Fruit fly (Drosophila melanogaster) whole organism, embryonic: Measurements from ENCODE around the gene alien.

ENCODE experiments used
- CG10366 ChIP-seq: fragments of 200-800 bp; sonication (Bioruptor generic); IDR thresholded peaks from 2 replicates; pipeline ENCODE4 v1.3.6; 2022; ENCODE audit warnings: missing biosample characterization, missing genetic modification characterization
- CG10979 ChIP-seq: fragments of 200-800 bp; sonication (Bioruptor generic); optimal IDR thresholded peaks from 2 replicates; lab custom pipeline; 2018; ENCODE audit warnings: missing biosample characterization, mild to moderate bottlenecking, missing genetic modification characterization, moderate library complexity
- CG13123 ChIP-seq: fragments of 200-800 bp; sonication (Bioruptor generic); optimal IDR thresholded peaks from 2 replicates; lab custom pipeline; 2016; ENCODE audit warnings: missing biosample characterization, missing genetic modification characterization
- CG13424 ChIP-seq: fragments of 200-800 bp; sonication (Bioruptor generic); optimal IDR thresholded peaks from 2 replicates; lab custom pipeline; 2019; ENCODE audit warnings: missing biosample characterization, mild to moderate bottlenecking, missing genetic modification characterization, moderate library complexity
- CG15073 ChIP-seq: fragments of 200-800 bp; sonication (Bioruptor generic); optimal IDR thresholded peaks from 2 replicates; lab custom pipeline; 2016; ENCODE audit warnings: missing biosample characterization, missing genetic modification characterization
- CG1529 ChIP-seq: fragments of 200-800 bp; sonication (Bioruptor generic); optimal IDR thresholded peaks from 3 replicates; lab custom pipeline; 2018; ENCODE audit warnings: missing biosample characterization, missing genetic modification characterization
- CG17186 ChIP-seq: fragments of 200-800 bp; sonication (Bioruptor generic); optimal IDR thresholded peaks from 3 replicates; lab custom pipeline; 2017; ENCODE audit warnings: missing biosample characterization, missing genetic modification reagents, missing genetic modification characterization
- CG17361 ChIP-seq: fragments of 200-800 bp; sonication (Bioruptor generic); IDR thresholded peaks from 3 replicates; pipeline ENCODE4 v1.3.6; 2022; ENCODE audit warnings: missing biosample characterization, missing genetic modification characterization
- CG18599 ChIP-seq: fragments of 200-800 bp; sonication (Bioruptor generic); optimal IDR thresholded peaks from 3 replicates; lab custom pipeline; 2017; ENCODE audit warnings: missing biosample characterization, missing genetic modification characterization, mild to moderate bottlenecking, moderate library complexity, missing genetic modification reagents
- CG31441 ChIP-seq: fragments of 200-800 bp; sonication (Bioruptor generic); IDR thresholded peaks from 2 replicates; pipeline ENCODE4 v1.3.6; 2022; ENCODE audit warnings: missing biosample characterization, missing genetic modification characterization
- CG5953 ChIP-seq: fragments of 200-800 bp; sonication (Bioruptor generic); IDR thresholded peaks from 2 replicates; pipeline ENCODE4 v1.3.6; 2022; ENCODE audit warnings: missing biosample characterization, missing genetic modification characterization
- CG7372 ChIP-seq: fragments of 200-800 bp; sonication (Bioruptor generic); IDR thresholded peaks from 2 replicates; pipeline ENCODE4 v1.3.6; 2022; ENCODE audit warnings: missing biosample characterization, missing genetic modification characterization
- CG7963 ChIP-seq: fragments of 200-800 bp; sonication (Bioruptor generic); IDR thresholded peaks from 3 replicates; pipeline ENCODE4 v1.3.6; 2022; ENCODE audit warnings: missing biosample characterization, missing genetic modification characterization; ENCODE audit not compliant: partially characterized antibody
- CG9932 ChIP-seq: fragments of 200-800 bp; sonication (Bioruptor generic); IDR thresholded peaks from 2 replicates; pipeline ENCODE4 v1.3.6; 2022; ENCODE audit warnings: missing biosample characterization, missing genetic modification characterization
- Chrac-16 ChIP-seq: fragments of 200-800 bp; sonication (Bioruptor generic); optimal IDR thresholded peaks from 3 replicates; lab custom pipeline; 2016; ENCODE audit warnings: missing biosample characterization, missing genetic modification characterization
- Dp ChIP-seq: fragments of 200-800 bp; sonication (Bioruptor generic); optimal IDR thresholded peaks from 2 replicates; lab custom pipeline; 2018; ENCODE audit warnings: missing biosample characterization, mild to moderate bottlenecking, missing genetic modification characterization, moderate library complexity
- GATAe ChIP-seq: fragments of 200-800 bp; sonication (Bioruptor generic); conservative IDR thresholded peaks from 2 replicates; pipeline ENCODE4 v1.3.6; 2022; ENCODE audit warnings: missing biosample characterization, missing genetic modification characterization
- Hr78 ChIP-seq, 2 experiments: fragments of 200-800 bp in 1 of 2; fragments of >200 bp in 1 of 2; sonication (Bioruptor generic) in 1 of 2; optimal IDR thresholded peaks; 2 replicates each; lab custom pipeline; 2017 to 2019; ENCODE audit warnings: missing biosample characterization in 2 of 2, missing genetic modification characterization in 2 of 2, mild to moderate bottlenecking in 1 of 2, moderate library complexity in 1 of 2
- Jarid2 ChIP-seq: fragments of 200-800 bp; sonication (Bioruptor generic); optimal IDR thresholded peaks from 3 replicates; lab custom pipeline; 2017; ENCODE audit warnings: mild to moderate bottlenecking, missing biosample characterization, missing genetic modification reagents, missing genetic modification characterization
- Lpt ChIP-seq: fragments of >200 bp; optimal IDR thresholded peaks from 2 replicates; lab custom pipeline; 2018; ENCODE audit warnings: missing biosample characterization, missing genetic modification characterization
- Mes4 ChIP-seq: fragments of 200-800 bp; sonication (Bioruptor generic); optimal IDR thresholded peaks from 2 replicates; lab custom pipeline; 2016; ENCODE audit warnings: missing biosample characterization, missing genetic modification characterization
- NC2β ChIP-seq: fragments of 200-800 bp; sonication (Bioruptor generic); optimal IDR thresholded peaks from 2 replicates; lab custom pipeline; 2016; ENCODE audit warnings: missing biosample characterization, missing genetic modification characterization
- Nf-YC ChIP-seq: fragments of 200-800 bp; optimal IDR thresholded peaks from 3 replicates; lab custom pipeline; 2019; ENCODE audit warnings: missing biosample characterization, mild to moderate bottlenecking, missing genetic modification characterization, moderate library complexity
- Sin3A ChIP-seq: fragments of >200 bp; optimal IDR thresholded peaks from 2 replicates; lab custom pipeline; 2018
- Six4 ChIP-seq: fragments of 200-800 bp; sonication (Bioruptor generic); optimal IDR thresholded peaks from 2 replicates; lab custom pipeline; 2016; ENCODE audit warnings: missing biosample characterization, missing genetic modification characterization
- Ssrp ChIP-seq: fragments of 200-800 bp; sonication (Bioruptor generic); optimal IDR thresholded peaks from 2 replicates; lab custom pipeline; 2018; ENCODE audit warnings: missing biosample characterization, mild to moderate bottlenecking, missing genetic modification characterization, moderate library complexity
- ara ChIP-seq: fragments of 200-800 bp; sonication (Bioruptor generic); IDR thresholded peaks from 2 replicates; pipeline ENCODE4 v1.3.6; 2022; ENCODE audit warnings: missing biosample characterization, missing genetic modification characterization
- br ChIP-seq: fragments of >200 bp; optimal IDR thresholded peaks from 2 replicates; lab custom pipeline; 2017
- chn ChIP-seq: fragments of 200-800 bp; sonication (Bioruptor generic); optimal IDR thresholded peaks from 2 replicates; lab custom pipeline; 2016; ENCODE audit warnings: missing biosample characterization, missing genetic modification characterization
- dmrt11E ChIP-seq: fragments of 200-800 bp; sonication (Bioruptor generic); optimal IDR thresholded peaks from 3 replicates; lab custom pipeline; 2018; ENCODE audit warnings: missing biosample characterization, mild to moderate bottlenecking, missing genetic modification characterization, moderate library complexity
- fd64A ChIP-seq: fragments of 200-800 bp; sonication (Bioruptor generic); optimal IDR thresholded peaks from 3 replicates; lab custom pipeline; 2018; ENCODE audit warnings: missing biosample characterization, mild to moderate bottlenecking, missing genetic modification characterization
- fd96Cb ChIP-seq: fragments of 200-800 bp; sonication (Bioruptor generic); optimal IDR thresholded peaks from 2 replicates; lab custom pipeline; 2018; ENCODE audit warnings: missing biosample characterization, mild to moderate bottlenecking, missing genetic modification characterization, moderate library complexity
- fru ChIP-seq: fragments of >200 bp; optimal IDR thresholded peaks from 2 replicates; lab custom pipeline; 2017
- ftz-f1 ChIP-seq: fragments of 200-800 bp; sonication (Bioruptor generic); optimal IDR thresholded peaks from 2 replicates; lab custom pipeline; 2016; ENCODE audit warnings: missing biosample characterization, missing genetic modification characterization
- grau ChIP-seq: fragments of 200-800 bp; optimal IDR thresholded peaks from 3 replicates; lab custom pipeline; 2019; ENCODE audit warnings: missing biosample characterization, mild to moderate bottlenecking, missing genetic modification characterization, moderate library complexity
- gro ChIP-seq: fragments of 200-800 bp; sonication (Bioruptor generic); optimal IDR thresholded peaks from 2 replicates; lab custom pipeline; 2016; ENCODE audit warnings: missing biosample characterization, missing genetic modification characterization
- hb ChIP-seq: fragments of 200-800 bp; sonication (Bioruptor generic); IDR thresholded peaks from 3 replicates; pipeline ENCODE4 v1.3.6; 2022; ENCODE audit warnings: missing biosample characterization, missing genetic modification characterization; ENCODE audit not compliant: partially characterized antibody
- jigr1 ChIP-seq: fragments of 200-800 bp; sonication (Bioruptor generic); IDR thresholded peaks from 3 replicates; pipeline ENCODE4 v1.3.6; 2022; ENCODE audit warnings: missing biosample characterization, missing genetic modification characterization
- lab ChIP-seq: fragments of 200-800 bp; sonication (Bioruptor generic); optimal IDR thresholded peaks from 3 replicates; lab custom pipeline; 2017; ENCODE audit warnings: missing biosample characterization, missing genetic modification characterization, mild to moderate bottlenecking, moderate library complexity, missing genetic modification reagents
- sc ChIP-seq, 3 experiments: fragments of >200 bp in 2 of 3; fragments of 200-800 bp in 1 of 3; sonication (Bioruptor generic) in 1 of 3; optimal IDR thresholded peaks; 2 replicates in 2 of 3; 3 replicates in 1 of 3; lab custom pipeline; 2017; ENCODE audit warnings: mild to moderate bottlenecking in 1 of 3, missing biosample characterization in 1 of 3, missing genetic modification characterization in 1 of 3, missing genetic modification reagents in 1 of 3
- scrt ChIP-seq: fragments of 200-800 bp; sonication (Bioruptor generic); optimal IDR thresholded peaks from 2 replicates; lab custom pipeline; 2018; ENCODE audit warnings: missing biosample characterization, mild to moderate bottlenecking, missing genetic modification characterization, moderate library complexity
- sd ChIP-seq: fragments of 200-800 bp; sonication (Bioruptor generic); optimal IDR thresholded peaks from 3 replicates; lab custom pipeline; 2018; ENCODE audit warnings: missing biosample characterization, mild to moderate bottlenecking, missing genetic modification characterization, moderate library complexity
- shn ChIP-seq: fragments of 200-800 bp; sonication (Bioruptor generic); optimal IDR thresholded peaks from 3 replicates; lab custom pipeline; 2016; ENCODE audit warnings: missing biosample characterization, missing genetic modification characterization
- so ChIP-seq: fragments of 200-800 bp; sonication (Bioruptor generic); IDR thresholded peaks from 3 replicates; pipeline ENCODE4 v1.3.6; 2022; ENCODE audit warnings: missing biosample characterization, missing genetic modification characterization
- sqz ChIP-seq: fragments of 200-800 bp; sonication (Bioruptor generic); optimal IDR thresholded peaks from 3 replicates; lab custom pipeline; 2018; ENCODE audit warnings: missing biosample characterization, mild to moderate bottlenecking, missing genetic modification characterization
- tio ChIP-seq: fragments of 200-800 bp; sonication (Bioruptor generic); optimal IDR thresholded peaks from 2 replicates; lab custom pipeline; 2017; ENCODE audit warnings: missing biosample characterization, missing genetic modification characterization, inconsistent platforms
- tup ChIP-seq: fragments of 200-800 bp; sonication (Bioruptor generic); optimal IDR thresholded peaks from 2 replicates; lab custom pipeline; 2016; ENCODE audit warnings: missing biosample characterization, mild to moderate bottlenecking, missing genetic modification characterization, moderate library complexity
- vfl ChIP-seq: fragments of 200-800 bp; sonication (Bioruptor generic); optimal IDR thresholded peaks from 2 replicates; lab custom pipeline; 2016; ENCODE audit warnings: missing biosample characterization, missing genetic modification characterization
- vvl ChIP-seq: fragments of 200-800 bp; sonication (Bioruptor generic); IDR thresholded peaks from 2 replicates; pipeline ENCODE4 v1.3.6; 2022; ENCODE audit warnings: missing biosample characterization, missing genetic modification characterization
- wdn ChIP-seq: fragments of 200-800 bp; sonication (Bioruptor generic); IDR thresholded peaks from 2 replicates; pipeline ENCODE4 v1.3.6; 2022; ENCODE audit warnings: missing biosample characterization, missing genetic modification characterization

The alien gene

dm6 chr2L:8982584-8983302 lies 14.4 kb downstream of the alien start (continued):
- TF ChIP-seq CG5953: no peak
- peak; percentile 65 for TF ChIP-seq CG13424 (tag; lab: Kevin White, UChicago)
- TF ChIP-seq Hr78 (GFP tag; optimal IDR thresholded peaks at IDR 0.05; lab: Kevin White, UChicago): peak in 1 of 2 experiments; percentile 67
- TF ChIP-seq CG18599: peak; percentile 44
- peak; percentile 52 for TF ChIP-seq sd (tag; lab: Kevin White, UChicago)
- TF ChIP-seq vvl (GFP tag; lab: Robert Waterston, UW): no peak; the same call in 1 of the 2 replicates
- TF ChIP-seq fd64A (GFP tag; lab: Kevin White, UChicago): no peak
- TF ChIP-seq shn (GFP tag; lab: Kevin White, UChicago): no peak
- no peak for TF ChIP-seq ara
- peak; percentile 70; the same call in 1 of the 3 replicates for TF ChIP-seq so (GFP tag; lab: Robert Waterston, UW)
- TF ChIP-seq lab (GFP tag; lab: Kevin White, UChicago): peak; percentile 74
- TF ChIP-seq Six4 (GFP tag; lab: Kevin White, UChicago): no peak
- TF ChIP-seq Ssrp: no peak
- no peak for TF ChIP-seq CG17186 (GFP tag; lab: Kevin White, UChicago)
- peak; percentile 48 for TF ChIP-seq grau (tag; lab: Kevin White, UChicago)
- no peak for TF ChIP-seq Jarid2 (GFP tag; lab: Kevin White, UChicago)
- no peak for TF ChIP-seq Dp (GFP tag; lab: Kevin White, UChicago)
- no peak for TF ChIP-seq sc (optimal IDR thresholded peaks at IDR 0.05; lab: Kevin White, UChicago)
- no peak for TF ChIP-seq sc (GFP tag; optimal IDR thresholded peaks at IDR 0.05; lab: Kevin White, UChicago)
- no peak for TF ChIP-seq CG1529 (GFP tag; lab: Kevin White, UChicago)
- peak; percentile 38 for TF ChIP-seq scrt
- no peak for TF ChIP-seq chn (GFP tag; lab: Kevin White, UChicago)
- no peak for TF ChIP-seq CG15073
- peak; percentile 49 for TF ChIP-seq sqz (GFP tag; lab: Kevin White, UChicago)
- TF ChIP-seq Nf-YC (tag; lab: Kevin White, UChicago): peak; percentile 11
- no peak for TF ChIP-seq br
- peak; percentile 47; the same call in 1 of the 2 replicates for TF ChIP-seq CG7372 (GFP tag; lab: Robert Waterston, UW)
- no peak for TF ChIP-seq vfl
- TF ChIP-seq gro: peak; percentile 62
- no peak for TF ChIP-seq GATAe
- peak; percentile 1 for TF ChIP-seq CG10979
- no peak for TF ChIP-seq hb (GFP tag; lab: Robert Waterston, UW)
- TF ChIP-seq ftz-f1 (GFP tag; lab: Kevin White, UChicago): no peak
- no peak for TF ChIP-seq tup (GFP tag; lab: Kevin White, UChicago)
- TF ChIP-seq Lpt: no peak
- no peak for TF ChIP-seq fru (lab: Kevin White, UChicago)
- peak; percentile 26 for TF ChIP-seq tio (GFP tag; lab: Kevin White, UChicago)
- no peak for TF ChIP-seq Mes4 (GFP tag; lab: Kevin White, UChicago)
- TF ChIP-seq CG7963: no peak
- TF ChIP-seq dmrt11E (tag; lab: Kevin White, UChicago): no peak
- no peak for TF ChIP-seq Sin3A (lab: Kevin White, UChicago)
- TF ChIP-seq Chrac-16 (GFP tag; lab: Kevin White, UChicago): peak; percentile 27
- peak; percentile 58; the same call in 1 of the 2 replicates for TF ChIP-seq CG31441 (GFP tag; lab: Robert Waterston, UW)
- no peak for TF ChIP-seq wdn (GFP tag; lab: Robert Waterston, UW)
- peak; percentile 41 for TF ChIP-seq fd96Cb (tag; lab: Kevin White, UChicago)
- TF ChIP-seq jigr1 (GFP tag; lab: Robert Waterston, UW): no peak
- TF ChIP-seq CG9932 (GFP tag; lab: Robert Waterston, UW): no peak
- TF ChIP-seq CG17361 (GFP tag; lab: Robert Waterston, UW): peak; percentile 63; the same call in 2 of the 3 replicates
- peak; percentile 45; the same call in 1 of the 2 replicates for TF ChIP-seq CG10366 (GFP tag; lab: Robert Waterston, UW)
- no peak for TF ChIP-seq CG13123 (GFP tag; lab: Kevin White, UChicago)
- no peak for TF ChIP-seq NC2β (GFP tag; lab: Kevin White, UChicago)
